Worm (Caenorhabditis elegans) whole organism, young adult: ENCODE measurements around the gene pnc-2.

ENCODE experiments used
- C17E4.6 ChIP-seq: fragments of 200-800 bp; sonication (Bioruptor generic); IDR thresholded peaks from 2 replicates; pipeline ENCODE4 v1.3.6; 2022; ENCODE audit warnings: missing genetic modification reagents, missing genetic modification characterization, missing compliant biosample characterization
- F22D6.2 ChIP-seq: sonication (generic microtip); optimal IDR thresholded peaks from 2 replicates; lab custom pipeline; 2016; ENCODE audit warnings: mild to moderate bottlenecking, missing genetic modification characterization, missing compliant biosample characterization
- F23B12.7 ChIP-seq: sonication (generic microtip); optimal IDR thresholded peaks from 2 replicates; lab custom pipeline; 2017; ENCODE audit warnings: missing genetic modification characterization, mild to moderate bottlenecking, missing compliant biosample characterization, antibody characterized with exemption, moderate library complexity; ENCODE audit not compliant: insufficient read depth
- F33H1.4 ChIP-seq: fragments of 200-800 bp; sonication (Bioruptor generic); IDR thresholded peaks from 2 replicates; pipeline ENCODE4 v1.3.6; 2022; ENCODE audit warnings: missing genetic modification reagents, missing genetic modification characterization, missing compliant biosample characterization
- F37B4.10 ChIP-seq: fragments of 200-800 bp; sonication (Bioruptor generic); IDR thresholded peaks from 2 replicates; pipeline ENCODE4 v1.3.6; 2022; ENCODE audit warnings: missing genetic modification characterization, missing compliant biosample characterization
- F39B2.1 ChIP-seq: fragments of 200-800 bp; sonication (Bioruptor generic); IDR thresholded peaks from 2 replicates; pipeline ENCODE4 v1.3.6; 2022; ENCODE audit warnings: missing genetic modification reagents, missing genetic modification characterization, missing compliant biosample characterization
- F55B11.4 ChIP-seq: sonication (generic microtip); optimal IDR thresholded peaks from 2 replicates; lab custom pipeline; 2016; ENCODE audit warnings: missing compliant biosample characterization, missing genetic modification characterization, borderline replicate concordance; ENCODE audit not compliant: insufficient read depth
- F57A8.1 ChIP-seq: fragments of 200-800 bp; sonication (Bioruptor generic); optimal IDR thresholded peaks from 2 replicates; lab custom pipeline; 2018; ENCODE audit warnings: mild to moderate bottlenecking, missing genetic modification characterization, moderate library complexity, missing compliant biosample characterization
- Y53F4B.3 ChIP-seq: fragments of 200-800 bp; sonication (Bioruptor generic); IDR thresholded peaks from 2 replicates; pipeline ENCODE4 v1.3.6; 2022; ENCODE audit warnings: missing genetic modification reagents, missing genetic modification characterization, missing compliant biosample characterization
- Y79H2A.3 ChIP-seq: fragments of 200-800 bp; sonication (Bioruptor generic); conservative IDR thresholded peaks from 2 replicates; pipeline ENCODE4 v1.3.6; 2022; ENCODE audit warnings: missing genetic modification reagents, missing genetic modification characterization, missing compliant biosample characterization
- ZK185.1 ChIP-seq: sonication (generic microtip); optimal IDR thresholded peaks from 2 replicates; lab custom pipeline; 2016; ENCODE audit warnings: mild to moderate bottlenecking, missing genetic modification characterization, missing compliant biosample characterization; ENCODE audit not compliant: poor library complexity, severe bottlenecking
- ama-1 ChIP-seq, 3 experiments: fragments of 150-350 bp in 1 of 3; sonication (generic microtip) in 2 of 3; optimal IDR thresholded peaks; 2 replicates each; lab custom pipeline; 2014 to 2018; ENCODE audit warnings: missing biosample characterization in 2 of 3, missing genetic modification characterization in 2 of 3, missing genetic modification reagents in 2 of 3
- aptf-2 ChIP-seq: fragments of 200-800 bp; sonication (Bioruptor generic); conservative IDR thresholded peaks from 2 replicates; pipeline ENCODE4 v1.3.6; 2022; ENCODE audit warnings: missing genetic modification reagents, missing genetic modification characterization, missing compliant biosample characterization
- bed-1 ChIP-seq: fragments of 200-800 bp; sonication (Bioruptor generic); IDR thresholded peaks from 2 replicates; pipeline ENCODE4 v1.3.6; 2022; ENCODE audit warnings: missing genetic modification reagents, missing genetic modification characterization, missing compliant biosample characterization
- ccch-3 ChIP-seq: fragments of 200-800 bp; sonication (Bioruptor generic); optimal IDR thresholded peaks from 2 replicates; lab custom pipeline; 2018; ENCODE audit warnings: mild to moderate bottlenecking, missing genetic modification characterization, missing compliant biosample characterization
- ceh-27 ChIP-seq: fragments of 200-800 bp; sonication (Bioruptor generic); optimal IDR thresholded peaks from 2 replicates; lab custom pipeline; 2018; ENCODE audit warnings: mild to moderate bottlenecking, missing genetic modification characterization, moderate library complexity, missing compliant biosample characterization
- die-1 ChIP-seq: sonication (generic microtip); optimal IDR thresholded peaks from 2 replicates; lab custom pipeline; 2016; ENCODE audit warnings: missing genotype, mild to moderate bottlenecking, missing genetic modification characterization, missing compliant biosample characterization
- egl-44 ChIP-seq: fragments of 200-800 bp; sonication (Bioruptor generic); IDR thresholded peaks from 2 replicates; pipeline ENCODE4 v1.3.6; 2022; ENCODE audit warnings: missing genetic modification reagents, missing genetic modification characterization, missing compliant biosample characterization
- ets-4 ChIP-seq: fragments of 200-800 bp; sonication (Bioruptor generic); optimal IDR thresholded peaks from 2 replicates; lab custom pipeline; 2018; ENCODE audit warnings: mild to moderate bottlenecking, missing genetic modification characterization, missing compliant biosample characterization
- fkh-3 ChIP-seq: sonication (generic microtip); optimal IDR thresholded peaks from 2 replicates; lab custom pipeline; 2016; ENCODE audit warnings: mild to moderate bottlenecking, missing genetic modification characterization, missing compliant biosample characterization
- hlh-12 ChIP-seq: sonication (generic microtip); optimal IDR thresholded peaks from 2 replicates; lab custom pipeline; 2016; ENCODE audit warnings: missing genetic modification characterization, missing compliant biosample characterization
- hlh-26 ChIP-seq: fragments of 200-800 bp; sonication (Bioruptor generic); conservative IDR thresholded peaks from 2 replicates; pipeline ENCODE4 v1.3.6; 2022; ENCODE audit warnings: missing genetic modification reagents, missing genetic modification characterization, missing compliant biosample characterization
- hmg-20 ChIP-seq: fragments of 200-800 bp; sonication (Bioruptor generic); IDR thresholded peaks from 2 replicates; pipeline ENCODE4 v1.3.6; 2022; ENCODE audit warnings: missing genetic modification reagents, missing genetic modification characterization, missing compliant biosample characterization
- hrde-1 ChIP-seq: sonication (generic microtip); optimal IDR thresholded peaks from 2 replicates; lab custom pipeline; 2016; ENCODE audit warnings: missing genetic modification characterization, mild to moderate bottlenecking, missing compliant biosample characterization, moderate library complexity, missing genotype, missing genetic modification reagents, borderline replicate concordance
- let-526 ChIP-seq: fragments of 200-800 bp; sonication (Bioruptor generic); IDR thresholded peaks from 2 replicates; pipeline ENCODE4 v1.3.6; 2022; ENCODE audit warnings: missing genetic modification reagents, missing genetic modification characterization, missing compliant biosample characterization
- lin-26 ChIP-seq: fragments of 200-800 bp; sonication (Bioruptor generic); IDR thresholded peaks from 2 replicates; pipeline ENCODE4 v1.3.6; 2022; ENCODE audit warnings: missing genetic modification reagents, missing genetic modification characterization, missing compliant biosample characterization
- lin-40 ChIP-seq: sonication (generic microtip); optimal IDR thresholded peaks from 2 replicates; lab custom pipeline; 2016; ENCODE audit warnings: missing genetic modification characterization, mild to moderate bottlenecking, missing compliant biosample characterization, missing genotype, missing genetic modification reagents
- lin-54 ChIP-seq: fragments of 200-800 bp; sonication (Bioruptor generic); optimal IDR thresholded peaks from 2 replicates; lab custom pipeline; 2018; ENCODE audit warnings: mild to moderate bottlenecking, missing genetic modification characterization, missing compliant biosample characterization
- lsy-27 ChIP-seq: sonication (generic microtip); optimal IDR thresholded peaks from 2 replicates; lab custom pipeline; 2017; ENCODE audit warnings: missing genetic modification characterization, mild to moderate bottlenecking, missing compliant biosample characterization, antibody characterized with exemption, missing genotype, borderline replicate concordance; ENCODE audit not compliant: insufficient read depth
- madf-10 ChIP-seq: sonication (generic microtip); optimal IDR thresholded peaks from 2 replicates; lab custom pipeline; 2016; ENCODE audit warnings: mild to moderate bottlenecking, missing genetic modification characterization, missing compliant biosample characterization
- madf-6 ChIP-seq: fragments of 200-800 bp; sonication (Bioruptor generic); IDR thresholded peaks from 2 replicates; pipeline ENCODE4 v1.3.6; 2022; ENCODE audit warnings: missing genetic modification reagents, missing genetic modification characterization, missing compliant biosample characterization
- mcd-1 ChIP-seq: fragments of 200-800 bp; sonication (Bioruptor generic); IDR thresholded peaks from 2 replicates; pipeline ENCODE4 v1.3.6; 2022; ENCODE audit warnings: missing genetic modification reagents, missing genetic modification characterization, missing compliant biosample characterization
- nfya-2 ChIP-seq: fragments of 200-800 bp; sonication (Bioruptor generic); IDR thresholded peaks from 2 replicates; pipeline ENCODE4 v1.3.6; 2022; ENCODE audit warnings: missing genetic modification reagents, missing genetic modification characterization, missing compliant biosample characterization
- nhr-120 ChIP-seq: fragments of 200-800 bp; sonication (Bioruptor generic); IDR thresholded peaks from 2 replicates; pipeline ENCODE4 v1.3.6; 2022; ENCODE audit warnings: missing genetic modification characterization, missing compliant biosample characterization
- nhr-27 ChIP-seq: fragments of 200-800 bp; sonication (Bioruptor generic); optimal IDR thresholded peaks from 2 replicates; lab custom pipeline; 2018; ENCODE audit warnings: mild to moderate bottlenecking, missing genetic modification characterization, moderate library complexity, missing compliant biosample characterization
- pha-4 ChIP-seq: fragments of 150-350 bp; sonication (generic microtip); optimal IDR thresholded peaks from 2 replicates; lab custom pipeline; 2014; ENCODE audit warnings: missing biosample characterization, missing genetic modification reagents, missing genetic modification characterization
- rcor-1 ChIP-seq: fragments of 200-800 bp; sonication (Bioruptor generic); IDR thresholded peaks from 2 replicates; pipeline ENCODE4 v1.3.6; 2022; ENCODE audit warnings: missing genetic modification reagents, missing genetic modification characterization, missing compliant biosample characterization
- rec-8 ChIP-seq, 2 experiments: sonication (generic microtip); optimal IDR thresholded peaks; 2 replicates each; lab custom pipeline; 2016; ENCODE audit warnings: mild to moderate bottlenecking in 2 of 2, missing genetic modification characterization in 2 of 2, missing genetic modification reagents in 2 of 2, missing genotype in 2 of 2, missing biosample characterization in 1 of 2, missing compliant biosample characterization in 1 of 2, moderate library complexity in 1 of 2
- repo-1 ChIP-seq: sonication (generic microtip); optimal IDR thresholded peaks from 2 replicates; lab custom pipeline; 2017; ENCODE audit warnings: mild to moderate bottlenecking, missing genetic modification characterization, missing compliant biosample characterization
- rpc-1 ChIP-seq, 2 experiments: fragments of 150-350 bp in 1 of 2; sonication (generic microtip) in 1 of 2; optimal IDR thresholded peaks; 2 replicates each; lab custom pipeline; 2014 to 2018; ENCODE audit warnings: missing biosample characterization in 1 of 2, missing genetic modification characterization in 1 of 2, missing genetic modification reagents in 1 of 2, missing genotype in 1 of 2
- somi-1 ChIP-seq: fragments of 200-800 bp; sonication (Bioruptor generic); optimal IDR thresholded peaks from 2 replicates; lab custom pipeline; 2018; ENCODE audit warnings: mild to moderate bottlenecking, missing genetic modification characterization, missing compliant biosample characterization
- unc-130 ChIP-seq: sonication (generic microtip); optimal IDR thresholded peaks from 2 replicates; lab custom pipeline; 2016; ENCODE audit warnings: missing genetic modification reagents, missing genetic modification characterization, missing compliant biosample characterization
- unc-62 ChIP-seq: fragments of 150-350 bp; optimal IDR thresholded peaks from 2 replicates; lab custom pipeline; 2014; ENCODE audit warnings: missing biosample characterization, missing genetic modification reagents, missing genetic modification characterization
- zfh-2 ChIP-seq: fragments of 200-800 bp; sonication (Bioruptor generic); conservative IDR thresholded peaks from 2 replicates; pipeline ENCODE4 v1.3.6; 2022; ENCODE audit warnings: missing genetic modification reagents, missing genetic modification characterization, missing compliant biosample characterization
- ztf-28 ChIP-seq: fragments of 200-800 bp; sonication (Bioruptor generic); IDR thresholded peaks from 2 replicates; pipeline ENCODE4 v1.3.6; 2022; ENCODE audit warnings: missing genetic modification reagents, missing genetic modification characterization, missing compliant biosample characterization
- ztf-3 ChIP-seq: fragments of 200-800 bp; sonication (Bioruptor generic); optimal IDR thresholded peaks from 2 replicates; lab custom pipeline; 2018; ENCODE audit warnings: mild to moderate bottlenecking, missing genetic modification characterization, missing compliant biosample characterization

The pnc-2 gene

ce11 chrIV:14888889-14889664 is 20.4 kb downstream of the pnc-2 start (continued):
- TF ChIP-seq lsy-27 (no peak), lin-54 (no peak), unc-130 (GFP tag; lab: Kevin White, UChicago) (no peak), nhr-27 (tag; lab: Kevin White, UChicago) (no peak), ets-4 (GFP tag; lab: Kevin White, UChicago) (no peak), hrde-1 (tag; lab: Kevin White, UChicago) (no peak), ama-1 (optimal IDR thresholded peaks at IDR 0.05; lab: Kevin White, UChicago) (no peak), ama-1 (GFP tag; optimal IDR thresholded peaks at IDR 0.05; lab: Kevin White, UChicago) (peak in 1 of 2 experiments; percentile 59), F57A8.1 (GFP tag; lab: Kevin White, UChicago) (no peak), pha-4 (no peak), F55B11.4 (no peak), lin-40 (tag; lab: Kevin White, UChicago) (no peak), fkh-3 (tag; lab: Kevin White, UChicago) (no peak), rcor-1 (GFP tag; lab: Robert Waterston, UW) (no peak), madf-6 (GFP tag; lab: Robert Waterston, UW) (peak; percentile 44; the same call in 1 of the 2 replicates), F37B4.10 (GFP tag; lab: Robert Waterston, UW) (no peak), bed-1 (GFP tag; lab: Robert Waterston, UW) (no peak), hlh-26 (GFP tag; lab: Robert Waterston, UW) (no peak), die-1 (peak; percentile 30), F33H1.4 (GFP tag; lab: Robert Waterston, UW) (no peak), let-526 (GFP tag; lab: Robert Waterston, UW) (no peak), ceh-27 (GFP tag; lab: Kevin White, UChicago) (no peak), madf-10 (tag; lab: Kevin White, UChicago) (peak; percentile 7), repo-1 (tag; lab: Kevin White, UChicago) (no peak), zfh-2 (GFP tag; lab: Robert Waterston, UW) (no peak), F23B12.7 (tag; lab: Kevin White, UChicago) (no peak), aptf-2 (GFP tag; lab: Robert Waterston, UW) (no peak), unc-62 (no peak), hlh-12 (tag; lab: Kevin White, UChicago) (no peak), lin-26 (no peak; the same call in 1 of the 2 replicates), rpc-1 (optimal IDR thresholded peaks at IDR 0.05; lab: Kevin White, UChicago) (peak; percentile 53), rpc-1 (tag; optimal IDR thresholded peaks at IDR 0.05; lab: Kevin White, UChicago) (peak; percentile 75), nhr-120 (GFP tag; lab: Robert Waterston, UW) (no peak), ztf-28 (GFP tag; lab: Robert Waterston, UW) (peak; percentile 62; the same call in 1 of the 2 replicates), hmg-20 (no peak), egl-44 (GFP tag; lab: Robert Waterston, UW) (0 out of 2 replicates have a peak, but pooled peaks have one; percentile 26), F39B2.1 (GFP tag; lab: Robert Waterston, UW) (no peak), Y53F4B.3 (GFP tag; lab: Robert Waterston, UW) (0 out of 2 replicates have a peak, but pooled peaks have one; percentile 53), rec-8 (tag; optimal IDR thresholded peaks at IDR 0.05; lab: Kevin White, UChicago) (peak in 1 of 2 experiments; percentile 4), C17E4.6 (GFP tag; lab: Robert Waterston, UW) (no peak), F22D6.2 (tag; lab: Kevin White, UChicago) (no peak), ccch-3 (GFP tag; lab: Kevin White, UChicago) (no peak), ztf-3 (GFP tag; lab: Kevin White, UChicago) (no peak), mcd-1 (GFP tag; lab: Robert Waterston, UW) (no peak), somi-1 (GFP tag; lab: Kevin White, UChicago) (no peak), Y79H2A.3 (no peak), nfya-2 (no peak), ZK185.1 (peak; percentile 49)
